Fruit fly (Drosophila melanogaster) whole organism, pupa: ENCODE results near the gene Taf12.

Experiments
- CG32121 ChIP-seq: fragments of 200-800 bp; sonication (Bioruptor generic); IDR thresholded peaks from 2 replicates; pipeline ENCODE4 v1.3.6; 2022; ENCODE audit warnings: missing biosample characterization, missing genetic modification characterization
- CG8301 ChIP-seq: fragments of 200-800 bp; sonication (Bioruptor generic); optimal IDR thresholded peaks from 2 replicates; lab custom pipeline; 2018; ENCODE audit warnings: missing biosample characterization, mild to moderate bottlenecking, missing genetic modification characterization
- D1 ChIP-seq: fragments of 200-800 bp; sonication (Bioruptor generic); optimal IDR thresholded peaks from 2 replicates; lab custom pipeline; 2018; ENCODE audit warnings: missing biosample characterization, mild to moderate bottlenecking, missing genetic modification characterization, moderate library complexity
- Snoo ChIP-seq: fragments of 200-800 bp; sonication (Bioruptor generic); optimal IDR thresholded peaks from 3 replicates; lab custom pipeline; 2017; ENCODE audit warnings: missing biosample characterization, mild to moderate bottlenecking, missing genetic modification characterization, inconsistent platforms
- gl ChIP-seq: fragments of 200-800 bp; sonication (Bioruptor generic); optimal IDR thresholded peaks from 2 replicates; lab custom pipeline; 2018; ENCODE audit warnings: missing biosample characterization, mild to moderate bottlenecking, missing genetic modification characterization

dm6 chr3R:11663441-11663840 lies 16.0 kb downstream of the Taf12 start:
- no peak for TF ChIP-seq Snoo (tag; lab: Kevin White, UChicago)
- TF ChIP-seq CG32121 (GFP tag; lab: Robert Waterston, UW): no peak
- no peak for TF ChIP-seq gl (tag; lab: Kevin White, UChicago)
- TF ChIP-seq D1 (tag; lab: Kevin White, UChicago): no peak
- no peak for TF ChIP-seq CG8301 (tag; lab: Kevin White, UChicago)
